Fruit fly (Drosophila melanogaster) whole organism, prepupa: ENCODE results near the gene Bap60.

Source experiments
- Blimp-1 ChIP-seq: fragments of 200-800 bp; sonication (Bioruptor generic); optimal IDR thresholded peaks from 3 replicates; lab custom pipeline; 2017; ENCODE audit warnings: missing biosample characterization, missing genetic modification characterization, mild to moderate bottlenecking, moderate library complexity, missing genetic modification reagents
- CG11294 ChIP-seq: fragments of 200-800 bp; sonication (Bioruptor generic); IDR thresholded peaks from 2 replicates; pipeline ENCODE4 v1.3.6; 2022; ENCODE audit warnings: missing biosample characterization, missing genetic modification characterization
- CG16779 ChIP-seq: fragments of 200-800 bp; sonication (Bioruptor generic); optimal IDR thresholded peaks from 3 replicates; lab custom pipeline; 2017; ENCODE audit warnings: missing biosample characterization, mild to moderate bottlenecking, missing genetic modification characterization
- CG3032 ChIP-seq: fragments of 200-800 bp; optimal IDR thresholded peaks from 2 replicates; lab custom pipeline; 2019; ENCODE audit warnings: missing biosample characterization, mild to moderate bottlenecking, missing genetic modification characterization, moderate library complexity
- CG31627 ChIP-seq: fragments of 200-800 bp; sonication (Bioruptor generic); optimal IDR thresholded peaks from 3 replicates; lab custom pipeline; 2016; ENCODE audit warnings: missing biosample characterization, missing genetic modification characterization
- CG32006 ChIP-seq: fragments of 200-800 bp; sonication (Bioruptor generic); optimal IDR thresholded peaks from 3 replicates; lab custom pipeline; 2017; ENCODE audit warnings: missing biosample characterization, mild to moderate bottlenecking, missing genetic modification characterization
- CG34406 ChIP-seq: fragments of 200-800 bp; sonication (Bioruptor generic); optimal IDR thresholded peaks from 3 replicates; lab custom pipeline; 2016; ENCODE audit warnings: missing biosample characterization, missing genetic modification characterization
- CG3919 ChIP-seq: fragments of 200-800 bp; sonication (Bioruptor generic); optimal IDR thresholded peaks from 3 replicates; lab custom pipeline; 2016; ENCODE audit warnings: missing biosample characterization, missing genetic modification characterization
- CG4318 ChIP-seq: fragments of 200-800 bp; sonication (Bioruptor generic); optimal IDR thresholded peaks from 3 replicates; lab custom pipeline; 2017; ENCODE audit warnings: missing biosample characterization, mild to moderate bottlenecking, missing genetic modification characterization
- CG6163 ChIP-seq: fragments of 200-800 bp; sonication (Bioruptor generic); IDR thresholded peaks from 3 replicates; pipeline ENCODE4 v1.3.6; 2022; ENCODE audit warnings: missing biosample characterization, missing genetic modification characterization
- CG6276 ChIP-seq: fragments of 200-800 bp; sonication (Bioruptor generic); optimal IDR thresholded peaks from 2 replicates; lab custom pipeline; 2017; ENCODE audit warnings: missing biosample characterization, mild to moderate bottlenecking, missing genetic modification characterization
- CG6808 ChIP-seq: fragments of 200-800 bp; sonication (Bioruptor generic); optimal IDR thresholded peaks from 3 replicates; lab custom pipeline; 2017; ENCODE audit warnings: missing biosample characterization, missing genetic modification characterization, mild to moderate bottlenecking, moderate library complexity, missing genetic modification reagents
- CG6854 ChIP-seq: fragments of 200-800 bp; sonication (Bioruptor generic); optimal IDR thresholded peaks from 2 replicates; lab custom pipeline; 2017; ENCODE audit warnings: missing biosample characterization, mild to moderate bottlenecking, missing genetic modification characterization
- CG8119 ChIP-seq: fragments of 200-800 bp; sonication (Bioruptor generic); IDR thresholded peaks from 3 replicates; pipeline ENCODE4 v1.3.6; 2022; ENCODE audit warnings: missing biosample characterization, missing genetic modification characterization
- CG8319 ChIP-seq: fragments of 200-800 bp; sonication (Bioruptor generic); optimal IDR thresholded peaks from 3 replicates; lab custom pipeline; 2016; ENCODE audit warnings: missing biosample characterization, missing genetic modification characterization
- CG8632 ChIP-seq: fragments of 200-800 bp; sonication (Bioruptor generic); optimal IDR thresholded peaks from 3 replicates; lab custom pipeline; 2016; ENCODE audit warnings: missing biosample characterization, missing genetic modification characterization
- Eip75B ChIP-seq: fragments of 200-800 bp; sonication (Bioruptor generic); optimal IDR thresholded peaks from 3 replicates; lab custom pipeline; 2016; ENCODE audit warnings: missing biosample characterization, missing genetic modification characterization
- Eip78C ChIP-seq: fragments of 200-800 bp; sonication (Bioruptor generic); peaks from one replicate; lab custom pipeline; 2016; ENCODE audit warnings: missing biosample characterization, missing genetic modification characterization
- Eip93F ChIP-seq: fragments of 200-800 bp; sonication (Bioruptor generic); optimal IDR thresholded peaks from 2 replicates; lab custom pipeline; 2016; ENCODE audit warnings: missing biosample characterization, mild to moderate bottlenecking, missing genetic modification characterization
- Ets21C ChIP-seq: fragments of 200-800 bp; sonication (Bioruptor generic); optimal IDR thresholded peaks from 3 replicates; lab custom pipeline; 2016; ENCODE audit warnings: missing biosample characterization, missing genetic modification characterization
- Gug ChIP-seq: fragments of 200-800 bp; sonication (Bioruptor generic); IDR thresholded peaks from 2 replicates; pipeline ENCODE4 v1.3.6; 2022; ENCODE audit warnings: missing biosample characterization, missing genetic modification characterization
- Hr4 ChIP-seq: fragments of 200-800 bp; sonication (Bioruptor generic); optimal IDR thresholded peaks from 3 replicates; lab custom pipeline; 2016; ENCODE audit warnings: missing biosample characterization, missing genetic modification characterization
- Met ChIP-seq: fragments of 200-800 bp; sonication (Bioruptor generic); optimal IDR thresholded peaks from 3 replicates; lab custom pipeline; 2016; ENCODE audit warnings: missing biosample characterization, missing genetic modification characterization
- Sox102F ChIP-seq: fragments of 200-800 bp; sonication (Bioruptor generic); optimal IDR thresholded peaks from 2 replicates; lab custom pipeline; 2016; ENCODE audit warnings: missing biosample characterization, mild to moderate bottlenecking, missing genetic modification characterization
- Sox14 ChIP-seq: fragments of 200-800 bp; sonication (Bioruptor generic); optimal IDR thresholded peaks from 3 replicates; lab custom pipeline; 2016; ENCODE audit warnings: missing biosample characterization, missing genetic modification characterization
- Sox15 ChIP-seq: fragments of 200-800 bp; sonication (Bioruptor generic); optimal IDR thresholded peaks from 3 replicates; lab custom pipeline; 2016; ENCODE audit warnings: missing biosample characterization, missing genetic modification characterization
- achi ChIP-seq: fragments of 200-800 bp; sonication (Bioruptor generic); optimal IDR thresholded peaks from 3 replicates; lab custom pipeline; 2016; ENCODE audit warnings: missing biosample characterization, missing genetic modification characterization
- cyc ChIP-seq: fragments of 200-800 bp; sonication (Bioruptor generic); optimal IDR thresholded peaks from 3 replicates; lab custom pipeline; 2016; ENCODE audit warnings: missing biosample characterization, missing genetic modification characterization
- dsx ChIP-seq: fragments of 200-800 bp; optimal IDR thresholded peaks from 3 replicates; lab custom pipeline; 2019; ENCODE audit warnings: missing biosample characterization, mild to moderate bottlenecking, missing genetic modification characterization, moderate library complexity; ENCODE audit not compliant: poor library complexity, severe bottlenecking
- eg ChIP-seq: fragments of 200-800 bp; sonication (Bioruptor generic); IDR thresholded peaks from 3 replicates; pipeline ENCODE4 v1.3.6; 2022; ENCODE audit warnings: missing biosample characterization, missing genetic modification characterization
- esn ChIP-seq: fragments of 200-800 bp; sonication (Bioruptor generic); optimal IDR thresholded peaks from 2 replicates; lab custom pipeline; 2016; ENCODE audit warnings: missing biosample characterization, mild to moderate bottlenecking, missing genetic modification characterization, moderate library complexity
- fd59A ChIP-seq: fragments of 200-800 bp; sonication (Bioruptor generic); optimal IDR thresholded peaks from 2 replicates; lab custom pipeline; 2017; ENCODE audit warnings: missing biosample characterization, mild to moderate bottlenecking, missing genetic modification characterization, missing genetic modification reagents
- fkh ChIP-seq: fragments of 200-800 bp; sonication (Bioruptor generic); optimal IDR thresholded peaks from 3 replicates; lab custom pipeline; 2017; ENCODE audit warnings: missing biosample characterization, mild to moderate bottlenecking, missing genetic modification characterization, moderate library complexity
- net ChIP-seq: fragments of 200-800 bp; sonication (Bioruptor generic); optimal IDR thresholded peaks from 3 replicates; lab custom pipeline; 2016; ENCODE audit warnings: missing biosample characterization, missing genetic modification characterization
- pdm3 ChIP-seq: fragments of 200-800 bp; sonication (Bioruptor generic); optimal IDR thresholded peaks from 3 replicates; lab custom pipeline; 2016; ENCODE audit warnings: missing biosample characterization, missing genetic modification characterization
- salr ChIP-seq, 2 experiments: fragments of 200-800 bp; sonication (Bioruptor generic); optimal IDR thresholded peaks; 3 replicates each; lab custom pipeline; 2016 to 2018; ENCODE audit warnings: missing biosample characterization in 2 of 2, missing genetic modification characterization in 2 of 2, mild to moderate bottlenecking in 1 of 2
- spab ChIP-seq: fragments of 200-800 bp; sonication (Bioruptor generic); optimal IDR thresholded peaks from 2 replicates; lab custom pipeline; 2017; ENCODE audit warnings: missing biosample characterization, mild to moderate bottlenecking, missing genetic modification characterization, missing genetic modification reagents
- ss ChIP-seq, 2 experiments: fragments of 200-800 bp; sonication (Bioruptor generic); optimal IDR thresholded peaks; 2 replicates in 1 of 2; 3 replicates in 1 of 2; lab custom pipeline; 2017 to 2018; ENCODE audit warnings: mild to moderate bottlenecking in 2 of 2, missing biosample characterization in 2 of 2, missing genetic modification characterization in 2 of 2, moderate library complexity in 1 of 2
- svp ChIP-seq: fragments of 200-800 bp; sonication (Bioruptor generic); peaks from one replicate; lab custom pipeline; 2016; ENCODE audit warnings: missing biosample characterization, missing genetic modification characterization
- topi ChIP-seq: fragments of 200-800 bp; sonication (Bioruptor generic); optimal IDR thresholded peaks from 3 replicates; lab custom pipeline; 2016; ENCODE audit warnings: missing biosample characterization, missing genetic modification characterization
- vri ChIP-seq: fragments of 200-800 bp; sonication (Bioruptor generic); optimal IDR thresholded peaks from 3 replicates; lab custom pipeline; 2016; ENCODE audit warnings: missing biosample characterization, mild to moderate bottlenecking, missing genetic modification characterization

The Bap60 gene

DNA sequence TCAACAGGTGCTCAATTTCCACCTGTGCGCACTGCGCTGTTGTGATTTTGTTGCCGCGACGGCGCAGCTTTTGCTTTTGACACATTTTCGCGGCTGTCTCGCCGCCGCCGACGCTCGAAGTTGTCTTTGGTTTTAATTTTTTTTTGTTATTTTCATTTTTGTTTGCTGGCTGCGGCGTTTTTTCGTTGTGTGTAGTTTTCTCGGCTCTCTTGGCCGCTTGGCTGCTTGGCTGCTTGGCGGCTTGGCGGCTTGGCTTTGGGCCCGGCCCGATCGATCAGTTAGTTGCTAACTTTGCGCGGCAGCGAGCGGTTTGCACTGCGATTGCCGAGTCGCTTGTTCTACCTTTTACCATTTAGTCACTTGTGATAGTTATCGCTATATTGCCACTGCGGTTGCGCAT is 44.4 kb downstream of the Bap60 start, which contains the start of gene CG42237 (continued):
- TF ChIP-seq Sox15 (GFP tag; lab: Kevin White, UChicago) (no peak), CG11294 (GFP tag; lab: Robert Waterston, UW) (no peak), CG32006 (GFP tag; lab: Kevin White, UChicago) (no peak), salr (GFP tag; optimal IDR thresholded peaks at IDR 0.05; lab: Kevin White, UChicago) (no peak), Gug (peak; percentile 18; the same call in 1 of the 2 replicates), CG6276 (GFP tag; lab: Kevin White, UChicago) (peak; percentile 21), CG4318 (GFP tag; lab: Kevin White, UChicago) (no peak), fd59A (GFP tag; lab: Kevin White, UChicago) (no peak)

DNA sequence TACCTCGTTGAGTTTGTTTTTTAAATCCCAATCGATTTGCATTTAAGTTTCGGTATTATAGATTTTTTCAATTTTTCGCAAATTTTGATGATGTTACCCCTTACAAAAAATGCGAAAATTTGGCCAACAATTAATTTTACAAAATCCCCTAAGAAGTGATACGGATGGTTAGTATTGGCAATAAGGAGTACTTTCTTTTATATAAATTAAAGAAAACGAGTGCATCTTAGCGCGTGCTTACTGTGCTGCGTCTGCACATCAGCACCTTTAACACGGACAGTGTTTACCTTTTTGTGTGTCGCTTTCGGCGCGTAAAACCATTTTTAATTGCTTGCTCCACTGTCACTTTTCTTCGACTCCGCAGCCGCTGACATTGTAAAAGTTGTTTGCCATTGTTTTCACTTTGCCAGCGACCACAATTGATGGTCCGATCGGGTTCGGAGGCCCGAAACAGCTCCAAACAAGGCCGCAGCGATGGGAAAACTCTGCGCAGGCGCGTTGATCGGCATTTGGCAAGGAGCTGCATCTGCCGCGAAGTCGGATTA is 45.4 kb downstream of the Bap60 start:
- TF ChIP-seq CG8119 (GFP tag; lab: Robert Waterston, UW) (0 out of 3 replicates have a peak, but pooled peaks have one; percentile 20), spab (GFP tag; lab: Kevin White, UChicago) (no peak), net (GFP tag; lab: Kevin White, UChicago) (no peak), Hr4 (GFP tag; lab: Kevin White, UChicago) (peak; percentile 44), eg (GFP tag; lab: Robert Waterston, UW) (0 out of 3 replicates have a peak, but pooled peaks have one; percentile 21), salr (GFP tag; optimal IDR thresholded peaks at IDR 0.05; lab: Kevin White, UChicago) (no peak), CG6163 (peak; percentile 29; the same call in 1 of the 3 replicates), Sox14 (GFP tag; lab: Kevin White, UChicago) (no peak), Sox102F (no peak), cyc (GFP tag; lab: Kevin White, UChicago) (no peak), Blimp-1 (GFP tag; lab: Kevin White, UChicago) (peak; percentile 51), Eip78C (GFP tag; lab: Kevin White, UChicago) (peak; percentile 52), CG32006 (GFP tag; lab: Kevin White, UChicago) (peak; percentile 29), dsx (GFP tag; lab: Kevin White, UChicago) (no peak), svp (GFP tag; lab: Kevin White, UChicago) (peak; percentile 51), CG3919 (GFP tag; lab: Kevin White, UChicago) (peak; percentile 6)
- TF ChIP-seq, all 60 proteins: peak for 9

DNA sequence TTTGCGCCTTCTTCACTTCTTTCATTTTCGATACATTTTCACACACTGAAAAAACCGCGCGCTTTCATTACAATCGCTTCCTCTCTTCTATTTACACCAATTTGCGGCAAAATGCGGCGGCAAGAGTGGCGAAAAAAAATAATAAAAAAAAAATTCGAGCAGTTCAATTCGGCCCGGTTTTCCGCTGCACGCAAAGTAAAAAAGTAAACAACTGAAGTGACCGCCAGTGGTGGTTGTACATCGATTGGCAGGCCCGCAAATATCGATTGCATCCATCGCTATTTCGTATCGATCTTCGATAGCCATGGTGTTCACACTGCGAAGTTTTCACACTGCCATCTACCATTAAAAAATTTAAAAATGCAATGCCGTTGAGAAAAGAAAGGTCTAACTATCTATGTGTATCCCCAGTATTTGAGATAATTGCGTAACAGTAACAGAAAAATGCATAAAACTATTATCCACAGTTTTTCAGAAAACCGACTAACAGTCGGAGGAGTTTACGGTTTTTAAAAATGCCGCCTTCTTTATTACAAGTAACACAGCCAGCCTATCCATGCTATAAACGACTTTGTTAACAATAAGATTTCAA is 47.0 kb downstream of the Bap60 start, which contains the start of gene Chpf:
TSS of gene Chpf (minus strand) at position 225 of the 592 bp plus-strand sequence.
- peak; percentile 0 for TF ChIP-seq Eip93F
- peak in 1 of 2 experiments; percentile 20 for TF ChIP-seq ss (GFP tag; optimal IDR thresholded peaks at IDR 0.05; lab: Kevin White, UChicago)
- no peak for TF ChIP-seq achi (GFP tag; lab: Kevin White, UChicago)
- no peak for TF ChIP-seq Ets21C (GFP tag; lab: Kevin White, UChicago)
- peak; percentile 33 for TF ChIP-seq Met (GFP tag; lab: Kevin White, UChicago)
- TF ChIP-seq CG31627 (GFP tag; lab: Kevin White, UChicago): no peak
- no peak for TF ChIP-seq CG6808 (GFP tag; lab: Kevin White, UChicago)
- peak; percentile 70 for TF ChIP-seq svp (GFP tag; lab: Kevin White, UChicago)
- peak; percentile 57; the same call in 1 of the 3 replicates for TF ChIP-seq CG6163
- peak; percentile 60; the same call in 1 of the 3 replicates for TF ChIP-seq eg (GFP tag; lab: Robert Waterston, UW)
- TF ChIP-seq spab (GFP tag; lab: Kevin White, UChicago): no peak
- peak; percentile 73 for TF ChIP-seq fkh (GFP tag; lab: Kevin White, UChicago)
- peak; percentile 24 for TF ChIP-seq CG32006 (GFP tag; lab: Kevin White, UChicago)
- TF ChIP-seq fd59A (GFP tag; lab: Kevin White, UChicago): no peak
- peak; percentile 33 for TF ChIP-seq vri (GFP tag; lab: Kevin White, UChicago)
- no peak for TF ChIP-seq pdm3 (GFP tag; lab: Kevin White, UChicago)
- peak; percentile 7 for TF ChIP-seq topi (GFP tag; lab: Kevin White, UChicago)
- no peak for TF ChIP-seq CG34406 (GFP tag; lab: Kevin White, UChicago)
- peak; percentile 23 for TF ChIP-seq esn
- no peak for TF ChIP-seq Hr4 (GFP tag; lab: Kevin White, UChicago)
- no peak for TF ChIP-seq CG8319 (GFP tag; lab: Kevin White, UChicago)
- peak; percentile 7 for TF ChIP-seq Eip75B (GFP tag; lab: Kevin White, UChicago)
- no peak for TF ChIP-seq CG3032 (tag; lab: Kevin White, UChicago)
- no peak for TF ChIP-seq CG16779 (tag; lab: Kevin White, UChicago)
- no peak for TF ChIP-seq Blimp-1 (GFP tag; lab: Kevin White, UChicago)
- TF ChIP-seq CG8632 (GFP tag; lab: Kevin White, UChicago): no peak
- TF ChIP-seq dsx (GFP tag; lab: Kevin White, UChicago): no peak
- TF ChIP-seq CG6854 (GFP tag; lab: Kevin White, UChicago): no peak
